Worm (Caenorhabditis elegans): ENCODE measurements around the gene R13A5.10.

- TF ChIP-seq ama-1 (optimal IDR thresholded peaks at IDR 0.05) (no peak), ztf-11 (tag; optimal IDR thresholded peaks at IDR 0.05) (no peak), ZK546.5 (tag; optimal IDR thresholded peaks at IDR 0.05) (no peak)
Observed at ce11 chrIII:7554697-7555145, 28.1 kb downstream of the R13A5.10 start.
